Fruit fly (Drosophila melanogaster) whole organism, wandering third instar larva: Measurements from ENCODE around the gene Zw.

Experiments used
- Abd-B ChIP-seq: fragments of >200 bp; optimal IDR thresholded peaks from 2 replicates; lab custom pipeline; 2017; ENCODE audit warnings: missing biosample characterization, missing genetic modification characterization
- CG32264 ChIP-seq: fragments of 200-800 bp; sonication (Bioruptor generic); optimal IDR thresholded peaks from 2 replicates; lab custom pipeline; 2016; ENCODE audit warnings: missing biosample characterization, missing genetic modification characterization
- CG9705 ChIP-seq: fragments of 200-800 bp; sonication (Bioruptor generic); optimal IDR thresholded peaks from 2 replicates; lab custom pipeline; 2018; ENCODE audit warnings: missing biosample characterization, mild to moderate bottlenecking, missing genetic modification characterization
- CrebA ChIP-seq: fragments of 200-800 bp; sonication (Bioruptor generic); optimal IDR thresholded peaks from 2 replicates; lab custom pipeline; 2016; ENCODE audit warnings: missing biosample characterization, mild to moderate bottlenecking, missing genetic modification characterization, borderline replicate concordance
- Dfd ChIP-seq: fragments of >200 bp; optimal IDR thresholded peaks from 2 replicates; lab custom pipeline; 2017; ENCODE audit warnings: missing biosample characterization, missing genetic modification characterization
- Dif ChIP-seq: fragments of 200-275, 200-300 bp; sonication (Bioruptor generic); optimal IDR thresholded peaks from 2 replicates; lab custom pipeline; 2018; ENCODE audit warnings: missing biosample characterization, missing genetic modification characterization; ENCODE audit not compliant: partially characterized antibody
- GATAd ChIP-seq: sonication (Bioruptor generic); optimal IDR thresholded peaks from 2 replicates; lab custom pipeline; 2016; ENCODE audit warnings: missing biosample characterization, missing genetic modification characterization
- HLH106 ChIP-seq: fragments of 200-800 bp; optimal IDR thresholded peaks from 3 replicates; lab custom pipeline; 2019; ENCODE audit warnings: missing biosample characterization, mild to moderate bottlenecking, missing genetic modification characterization, moderate library complexity
- Hnf4 ChIP-seq: fragments of 200-800 bp; sonication (Bioruptor generic); optimal IDR thresholded peaks from 2 replicates; lab custom pipeline; 2016; ENCODE audit warnings: missing biosample characterization, mild to moderate bottlenecking, missing genetic modification characterization
- Hr78 ChIP-seq: fragments of >200 bp; optimal IDR thresholded peaks from 2 replicates; lab custom pipeline; 2017; ENCODE audit warnings: missing biosample characterization, missing genetic modification characterization
- Hr83 ChIP-seq: fragments of 200-300 bp; sonication (Bioruptor generic); optimal IDR thresholded peaks from 2 replicates; lab custom pipeline; 2016; ENCODE audit warnings: missing biosample characterization, mild to moderate bottlenecking, missing genetic modification characterization, moderate library complexity; ENCODE audit not compliant: poor library complexity, severe bottlenecking
- Jra ChIP-seq: sonication (Bioruptor generic); optimal IDR thresholded peaks from 2 replicates; lab custom pipeline; 2016; ENCODE audit warnings: missing biosample characterization, missing genetic modification characterization
- Mio ChIP-seq: sonication (Bioruptor generic); optimal IDR thresholded peaks from 2 replicates; lab custom pipeline; 2016; ENCODE audit warnings: missing biosample characterization, missing genetic modification characterization
- Myc ChIP-seq: fragments of >200 bp; optimal IDR thresholded peaks from 2 replicates; lab custom pipeline; 2017
- N ChIP-seq: fragments of >200 bp; optimal IDR thresholded peaks from 2 replicates; lab custom pipeline; 2018; ENCODE audit warnings: missing biosample characterization, missing external identifiers, missing genetic modification characterization
- OdsH ChIP-seq: fragments of 200-800 bp; sonication (Bioruptor generic); optimal IDR thresholded peaks from 2 replicates; lab custom pipeline; 2016; ENCODE audit warnings: missing biosample characterization, mild to moderate bottlenecking, missing genetic modification characterization
- Rel ChIP-seq, 2 experiments: fragments of 200-800 bp; sonication (Bioruptor generic) in 1 of 2; optimal IDR thresholded peaks; 2 replicates in 1 of 2; 3 replicates in 1 of 2; lab custom pipeline; 2016 to 2019; ENCODE audit warnings: mild to moderate bottlenecking in 2 of 2, missing biosample characterization in 2 of 2, missing genetic modification characterization in 2 of 2, moderate library complexity in 1 of 2
- Sp1 ChIP-seq: fragments of 200-800 bp; sonication (Bioruptor generic); optimal IDR thresholded peaks from 3 replicates; lab custom pipeline; 2019; ENCODE audit warnings: missing biosample characterization, mild to moderate bottlenecking, missing genetic modification characterization, moderate library complexity
- Vsx2 ChIP-seq: fragments of 200-300, 225-300 bp; sonication (Bioruptor generic); optimal IDR thresholded peaks from 2 replicates; lab custom pipeline; 2018; ENCODE audit warnings: missing biosample characterization, missing genetic modification characterization; ENCODE audit not compliant: partially characterized antibody
- br ChIP-seq: fragments of 200-800 bp; sonication (Bioruptor generic); optimal IDR thresholded peaks from 2 replicates; lab custom pipeline; 2016; ENCODE audit warnings: missing biosample characterization, missing genetic modification characterization
- brk ChIP-seq: fragments of 200-800 bp; sonication (Bioruptor generic); optimal IDR thresholded peaks from 2 replicates; lab custom pipeline; 2016; ENCODE audit warnings: missing biosample characterization, mild to moderate bottlenecking, missing genetic modification characterization
- dl ChIP-seq, 2 experiments: fragments of 175-275, 200-275 bp in 1 of 2; fragments of 200-275 bp in 1 of 2; sonication (Bioruptor generic); optimal IDR thresholded peaks; lab custom pipeline; 2018; ENCODE audit warnings: mild to moderate bottlenecking in 2 of 2, missing biosample characterization in 2 of 2, missing genetic modification characterization in 2 of 2, moderate library complexity in 2 of 2; ENCODE audit not compliant: partially characterized antibody in 2 of 2, insufficient read depth in 1 of 2
- dmrt93B ChIP-seq: fragments of 200-800 bp; sonication (Bioruptor generic); optimal IDR thresholded peaks from 2 replicates; lab custom pipeline; 2018; ENCODE audit warnings: missing biosample characterization, mild to moderate bottlenecking, missing genetic modification characterization
- dsf ChIP-seq: sonication (Bioruptor generic); optimal IDR thresholded peaks from 2 replicates; lab custom pipeline; 2016; ENCODE audit warnings: missing biosample characterization, missing genetic modification characterization, borderline replicate concordance
- ey ChIP-seq: fragments of 200-800 bp; sonication (Bioruptor generic); optimal IDR thresholded peaks from 2 replicates; lab custom pipeline; 2016; ENCODE audit warnings: missing biosample characterization, missing genetic modification characterization
- foxo ChIP-seq, 2 experiments: fragments of 200-800 bp; sonication (Bioruptor generic); optimal IDR thresholded peaks; 2 replicates in 1 of 2; 3 replicates in 1 of 2; lab custom pipeline; 2016 to 2017; ENCODE audit warnings: missing biosample characterization in 2 of 2, missing genetic modification characterization in 2 of 2
- fru ChIP-seq: fragments of 200-800 bp; sonication (Bioruptor generic); optimal IDR thresholded peaks from 3 replicates; lab custom pipeline; 2016; ENCODE audit warnings: missing biosample characterization, mild to moderate bottlenecking, missing genetic modification characterization
- h ChIP-seq: fragments of 200-800 bp; sonication (Bioruptor generic); optimal IDR thresholded peaks from 3 replicates; lab custom pipeline; 2016; ENCODE audit warnings: missing biosample characterization, mild to moderate bottlenecking, missing genetic modification characterization
- jim ChIP-seq: fragments of 175-275, 200-325 bp; sonication (Bioruptor generic); optimal IDR thresholded peaks from 2 replicates; lab custom pipeline; 2016; ENCODE audit warnings: missing biosample characterization, mild to moderate bottlenecking, missing genetic modification characterization
- lola ChIP-seq: fragments of >200 bp; optimal IDR thresholded peaks from 2 replicates; lab custom pipeline; 2017; ENCODE audit warnings: missing biosample characterization, missing genetic modification characterization
- pan ChIP-seq: fragments of >200 bp; optimal IDR thresholded peaks from 2 replicates; lab custom pipeline; 2017
- psq ChIP-seq: fragments of 200-800 bp; sonication (Bioruptor generic); optimal IDR thresholded peaks from 3 replicates; lab custom pipeline; 2017; ENCODE audit warnings: missing biosample characterization, mild to moderate bottlenecking, missing genetic modification characterization, moderate library complexity
- rgr ChIP-seq: fragments of 200-800 bp; sonication (Bioruptor generic); optimal IDR thresholded peaks from 3 replicates; lab custom pipeline; 2016; ENCODE audit warnings: missing biosample characterization, mild to moderate bottlenecking, missing genetic modification characterization
- sage ChIP-seq: fragments of 200-800 bp; sonication (Bioruptor generic); optimal IDR thresholded peaks from 2 replicates; lab custom pipeline; 2016; ENCODE audit warnings: missing biosample characterization, mild to moderate bottlenecking, missing genetic modification characterization
- sv ChIP-seq: fragments of 200-800 bp; sonication (Bioruptor generic); optimal IDR thresholded peaks from 3 replicates; lab custom pipeline; 2016; ENCODE audit warnings: missing biosample characterization, missing genetic modification characterization
- tai ChIP-seq: sonication (Bioruptor generic); optimal IDR thresholded peaks from 2 replicates; lab custom pipeline; 2016; ENCODE audit warnings: missing biosample characterization, missing genetic modification characterization
- usp ChIP-seq: fragments of >200 bp; optimal IDR thresholded peaks from 2 replicates; lab custom pipeline; 2017; ENCODE audit warnings: missing biosample characterization, missing genetic modification characterization
- woc ChIP-seq: sonication (Bioruptor generic); optimal IDR thresholded peaks from 2 replicates; lab custom pipeline; 2016; ENCODE audit warnings: missing biosample characterization, mild to moderate bottlenecking, missing genetic modification characterization

Gene Zw

DNA sequence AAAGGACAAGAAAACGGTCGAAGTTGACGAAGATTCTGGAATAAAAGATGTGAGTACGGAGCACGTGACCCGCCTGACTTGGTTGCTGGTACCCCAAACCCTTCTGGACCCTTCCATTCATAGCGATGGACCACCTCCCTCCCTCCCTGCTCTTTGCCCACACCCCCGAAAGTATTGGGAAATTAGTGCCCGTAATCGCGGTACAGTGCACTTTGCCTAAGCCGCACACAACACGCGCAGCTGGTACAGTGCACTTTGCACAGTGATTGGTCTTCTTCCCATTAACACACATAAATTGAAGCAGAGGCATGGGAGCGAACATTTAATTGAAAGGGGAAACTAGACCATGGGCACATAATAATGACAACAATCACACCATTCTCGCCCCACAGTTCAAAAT, 17.0 kb downstream of the Zw start:
- TF ChIP-seq Vsx2 (GFP tag; lab: Kevin White, UChicago) (no peak), fru (GFP tag; lab: Kevin White, UChicago) (no peak), CG32264 (no peak), Jra (GFP tag; lab: Kevin White, UChicago) (no peak), Dif (GFP tag; lab: Kevin White, UChicago) (no peak), Hr83 (no peak), OdsH (GFP tag; lab: Kevin White, UChicago) (no peak), Myc (no peak), dsf (GFP tag; lab: Kevin White, UChicago) (no peak), Hr78 (GFP tag; lab: Kevin White, UChicago) (no peak), dmrt93B (GFP tag; lab: Kevin White, UChicago) (no peak), Hnf4 (GFP tag; lab: Kevin White, UChicago) (no peak), jim (no peak), Rel (GFP tag; optimal IDR thresholded peaks at IDR 0.05; lab: Kevin White, UChicago) (no peak), Rel (tag; optimal IDR thresholded peaks at IDR 0.05; lab: Kevin White, UChicago) (no peak), CrebA (no peak), foxo (GFP tag; optimal IDR thresholded peaks at IDR 0.05; lab: Kevin White, UChicago) (no peak), dl (GFP tag; optimal IDR thresholded peaks at IDR 0.05; lab: Kevin White, UChicago; ENCODE audit: insufficient read depth in 1 of 2, partially characterized antibody in 2 of 2) (no peak)

dm6 chrX:19688848-19689247, 21.8 kb downstream of the Zw start, which contains the start of gene CG14227:
CG14227 (minus strand) TSS chrX:19688948.
- no peak for TF ChIP-seq Hnf4 (GFP tag; lab: Kevin White, UChicago)

DNA sequence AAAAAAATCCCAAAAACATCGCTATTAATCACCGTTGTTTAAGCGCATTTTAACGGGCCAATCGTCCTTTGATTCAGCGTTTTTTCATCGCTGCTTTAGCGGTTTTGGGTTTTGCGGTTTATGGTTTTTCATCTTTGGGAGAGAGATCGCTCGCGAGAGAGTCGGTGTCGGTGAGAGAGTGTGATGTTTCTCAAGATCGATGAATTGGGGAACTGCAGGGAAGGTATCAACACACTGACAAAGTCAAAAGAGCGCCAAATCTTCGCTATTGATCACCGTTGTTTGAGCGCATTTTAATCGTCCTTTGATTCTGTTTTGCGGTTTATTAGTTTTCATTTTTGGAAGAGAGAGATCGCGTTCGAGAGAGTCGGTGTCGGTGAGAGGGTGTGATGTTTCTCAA, 23.0 kb downstream of the Zw start:
- TF ChIP-seq dsf (GFP tag; lab: Kevin White, UChicago) (no peak), ey (GFP tag; lab: Kevin White, UChicago) (no peak), Jra (GFP tag; lab: Kevin White, UChicago) (no peak), Hr83 (no peak), psq (no peak), N (GFP tag; lab: Kevin White, UChicago) (no peak)
- TF ChIP-seq, all 38 proteins: peak for 0

dm6 chrX:19692951-19693698, 26.1 kb downstream of the Zw start, which contains the start of gene Mer:
Mer (minus strand) TSS chrX:19693500.
- TF ChIP-seq jim (no peak), Mio (no peak), Dfd (GFP tag; lab: Kevin White, UChicago) (no peak), Hnf4 (GFP tag; lab: Kevin White, UChicago) (no peak), Dif (GFP tag; lab: Kevin White, UChicago) (no peak), Hr78 (GFP tag; lab: Kevin White, UChicago) (no peak), CrebA (no peak), ey (GFP tag; lab: Kevin White, UChicago) (peak; percentile 82), brk (GFP tag; lab: Kevin White, UChicago) (no peak), Hr83 (peak; percentile 40), sage (GFP tag; lab: Kevin White, UChicago) (no peak), dmrt93B (GFP tag; lab: Kevin White, UChicago) (peak; percentile 12), CG9705 (GFP tag; lab: Kevin White, UChicago) (peak; percentile 55), sv (GFP tag; lab: Kevin White, UChicago) (peak; percentile 62), CG32264 (no peak), OdsH (GFP tag; lab: Kevin White, UChicago) (peak; percentile 80), Rel (GFP tag; optimal IDR thresholded peaks at IDR 0.05; lab: Kevin White, UChicago) (no peak), Rel (tag; optimal IDR thresholded peaks at IDR 0.05; lab: Kevin White, UChicago) (peak; percentile 72), Vsx2 (GFP tag; lab: Kevin White, UChicago) (no peak), rgr (GFP tag; lab: Kevin White, UChicago) (peak; percentile 84), GATAd (GFP tag; lab: Kevin White, UChicago) (peak; percentile 14), Abd-B (GFP tag; lab: Kevin White, UChicago) (no peak), usp (no peak), HLH106 (tag; lab: Kevin White, UChicago) (peak; percentile 87), foxo (GFP tag; optimal IDR thresholded peaks at IDR 0.05; lab: Kevin White, UChicago) (peak in 1 of 2 experiments; percentile 85), dsf (GFP tag; lab: Kevin White, UChicago) (no peak), lola (GFP tag; lab: Kevin White, UChicago) (no peak), dl (GFP tag; optimal IDR thresholded peaks at IDR 0.05; lab: Kevin White, UChicago; ENCODE audit: insufficient read depth in 1 of 2, partially characterized antibody in 2 of 2) (no peak), Jra (GFP tag; lab: Kevin White, UChicago) (peak; percentile 9), Sp1 (GFP tag; lab: Kevin White, UChicago) (peak; percentile 84), h (GFP tag; lab: Kevin White, UChicago) (peak; percentile 84), fru (GFP tag; lab: Kevin White, UChicago) (peak; percentile 88), N (GFP tag; lab: Kevin White, UChicago) (no peak), woc (GFP tag; lab: Kevin White, UChicago) (peak; percentile 82), tai (GFP tag; lab: Kevin White, UChicago) (no peak), br (GFP tag; lab: Kevin White, UChicago) (peak; percentile 84), Myc (no peak), pan (lab: Kevin White, UChicago) (no peak), psq (peak; percentile 51)
